Fruit fly (Drosophila melanogaster) whole organism, wandering third instar larva: ENCODE measurements around the gene CG11737.

Experiments
- Abd-B ChIP-seq: fragments of >200 bp; optimal IDR thresholded peaks from 2 replicates; lab custom pipeline; 2017; ENCODE audit warnings: missing biosample characterization, missing genetic modification characterization
- CG32264 ChIP-seq: fragments of 200-800 bp; sonication (Bioruptor generic); optimal IDR thresholded peaks from 2 replicates; lab custom pipeline; 2016; ENCODE audit warnings: missing biosample characterization, missing genetic modification characterization
- CG9705 ChIP-seq: fragments of 200-800 bp; sonication (Bioruptor generic); optimal IDR thresholded peaks from 2 replicates; lab custom pipeline; 2018; ENCODE audit warnings: missing biosample characterization, mild to moderate bottlenecking, missing genetic modification characterization
- CrebA ChIP-seq: fragments of 200-800 bp; sonication (Bioruptor generic); optimal IDR thresholded peaks from 2 replicates; lab custom pipeline; 2016; ENCODE audit warnings: missing biosample characterization, mild to moderate bottlenecking, missing genetic modification characterization, borderline replicate concordance
- Dfd ChIP-seq: fragments of >200 bp; optimal IDR thresholded peaks from 2 replicates; lab custom pipeline; 2017; ENCODE audit warnings: missing biosample characterization, missing genetic modification characterization
- Dif ChIP-seq: fragments of 200-275, 200-300 bp; sonication (Bioruptor generic); optimal IDR thresholded peaks from 2 replicates; lab custom pipeline; 2018; ENCODE audit warnings: missing biosample characterization, missing genetic modification characterization; ENCODE audit not compliant: partially characterized antibody
- GATAd ChIP-seq: sonication (Bioruptor generic); optimal IDR thresholded peaks from 2 replicates; lab custom pipeline; 2016; ENCODE audit warnings: missing biosample characterization, missing genetic modification characterization
- HLH106 ChIP-seq: fragments of 200-800 bp; optimal IDR thresholded peaks from 3 replicates; lab custom pipeline; 2019; ENCODE audit warnings: missing biosample characterization, mild to moderate bottlenecking, missing genetic modification characterization, moderate library complexity
- Hnf4 ChIP-seq: fragments of 200-800 bp; sonication (Bioruptor generic); optimal IDR thresholded peaks from 2 replicates; lab custom pipeline; 2016; ENCODE audit warnings: missing biosample characterization, mild to moderate bottlenecking, missing genetic modification characterization
- Hr78 ChIP-seq: fragments of >200 bp; optimal IDR thresholded peaks from 2 replicates; lab custom pipeline; 2017; ENCODE audit warnings: missing biosample characterization, missing genetic modification characterization
- Hr83 ChIP-seq: fragments of 200-300 bp; sonication (Bioruptor generic); optimal IDR thresholded peaks from 2 replicates; lab custom pipeline; 2016; ENCODE audit warnings: missing biosample characterization, mild to moderate bottlenecking, missing genetic modification characterization, moderate library complexity; ENCODE audit not compliant: poor library complexity, severe bottlenecking
- Jra ChIP-seq: sonication (Bioruptor generic); optimal IDR thresholded peaks from 2 replicates; lab custom pipeline; 2016; ENCODE audit warnings: missing biosample characterization, missing genetic modification characterization
- Mio ChIP-seq: sonication (Bioruptor generic); optimal IDR thresholded peaks from 2 replicates; lab custom pipeline; 2016; ENCODE audit warnings: missing biosample characterization, missing genetic modification characterization
- Myc ChIP-seq: fragments of >200 bp; optimal IDR thresholded peaks from 2 replicates; lab custom pipeline; 2017
- N ChIP-seq: fragments of >200 bp; optimal IDR thresholded peaks from 2 replicates; lab custom pipeline; 2018; ENCODE audit warnings: missing biosample characterization, missing external identifiers, missing genetic modification characterization
- OdsH ChIP-seq: fragments of 200-800 bp; sonication (Bioruptor generic); optimal IDR thresholded peaks from 2 replicates; lab custom pipeline; 2016; ENCODE audit warnings: missing biosample characterization, mild to moderate bottlenecking, missing genetic modification characterization
- Rel ChIP-seq, 2 experiments: fragments of 200-800 bp; sonication (Bioruptor generic) in 1 of 2; optimal IDR thresholded peaks; 2 replicates in 1 of 2; 3 replicates in 1 of 2; lab custom pipeline; 2016 to 2019; ENCODE audit warnings: mild to moderate bottlenecking in 2 of 2, missing biosample characterization in 2 of 2, missing genetic modification characterization in 2 of 2, moderate library complexity in 1 of 2
- Sp1 ChIP-seq: fragments of 200-800 bp; sonication (Bioruptor generic); optimal IDR thresholded peaks from 3 replicates; lab custom pipeline; 2019; ENCODE audit warnings: missing biosample characterization, mild to moderate bottlenecking, missing genetic modification characterization, moderate library complexity
- Vsx2 ChIP-seq: fragments of 200-300, 225-300 bp; sonication (Bioruptor generic); optimal IDR thresholded peaks from 2 replicates; lab custom pipeline; 2018; ENCODE audit warnings: missing biosample characterization, missing genetic modification characterization; ENCODE audit not compliant: partially characterized antibody
- br ChIP-seq: fragments of 200-800 bp; sonication (Bioruptor generic); optimal IDR thresholded peaks from 2 replicates; lab custom pipeline; 2016; ENCODE audit warnings: missing biosample characterization, missing genetic modification characterization
- brk ChIP-seq: fragments of 200-800 bp; sonication (Bioruptor generic); optimal IDR thresholded peaks from 2 replicates; lab custom pipeline; 2016; ENCODE audit warnings: missing biosample characterization, mild to moderate bottlenecking, missing genetic modification characterization
- dl ChIP-seq, 2 experiments: fragments of 175-275, 200-275 bp in 1 of 2; fragments of 200-275 bp in 1 of 2; sonication (Bioruptor generic); optimal IDR thresholded peaks; lab custom pipeline; 2018; ENCODE audit warnings: mild to moderate bottlenecking in 2 of 2, missing biosample characterization in 2 of 2, missing genetic modification characterization in 2 of 2, moderate library complexity in 2 of 2; ENCODE audit not compliant: partially characterized antibody in 2 of 2, insufficient read depth in 1 of 2
- dmrt93B ChIP-seq: fragments of 200-800 bp; sonication (Bioruptor generic); optimal IDR thresholded peaks from 2 replicates; lab custom pipeline; 2018; ENCODE audit warnings: missing biosample characterization, mild to moderate bottlenecking, missing genetic modification characterization
- dsf ChIP-seq: sonication (Bioruptor generic); optimal IDR thresholded peaks from 2 replicates; lab custom pipeline; 2016; ENCODE audit warnings: missing biosample characterization, missing genetic modification characterization, borderline replicate concordance
- ey ChIP-seq: fragments of 200-800 bp; sonication (Bioruptor generic); optimal IDR thresholded peaks from 2 replicates; lab custom pipeline; 2016; ENCODE audit warnings: missing biosample characterization, missing genetic modification characterization
- foxo ChIP-seq, 2 experiments: fragments of 200-800 bp; sonication (Bioruptor generic); optimal IDR thresholded peaks; 2 replicates in 1 of 2; 3 replicates in 1 of 2; lab custom pipeline; 2016 to 2017; ENCODE audit warnings: missing biosample characterization in 2 of 2, missing genetic modification characterization in 2 of 2
- fru ChIP-seq: fragments of 200-800 bp; sonication (Bioruptor generic); optimal IDR thresholded peaks from 3 replicates; lab custom pipeline; 2016; ENCODE audit warnings: missing biosample characterization, mild to moderate bottlenecking, missing genetic modification characterization
- h ChIP-seq: fragments of 200-800 bp; sonication (Bioruptor generic); optimal IDR thresholded peaks from 3 replicates; lab custom pipeline; 2016; ENCODE audit warnings: missing biosample characterization, mild to moderate bottlenecking, missing genetic modification characterization
- jim ChIP-seq: fragments of 175-275, 200-325 bp; sonication (Bioruptor generic); optimal IDR thresholded peaks from 2 replicates; lab custom pipeline; 2016; ENCODE audit warnings: missing biosample characterization, mild to moderate bottlenecking, missing genetic modification characterization
- lola ChIP-seq: fragments of >200 bp; optimal IDR thresholded peaks from 2 replicates; lab custom pipeline; 2017; ENCODE audit warnings: missing biosample characterization, missing genetic modification characterization
- pan ChIP-seq: fragments of >200 bp; optimal IDR thresholded peaks from 2 replicates; lab custom pipeline; 2017
- psq ChIP-seq: fragments of 200-800 bp; sonication (Bioruptor generic); optimal IDR thresholded peaks from 3 replicates; lab custom pipeline; 2017; ENCODE audit warnings: missing biosample characterization, mild to moderate bottlenecking, missing genetic modification characterization, moderate library complexity
- rgr ChIP-seq: fragments of 200-800 bp; sonication (Bioruptor generic); optimal IDR thresholded peaks from 3 replicates; lab custom pipeline; 2016; ENCODE audit warnings: missing biosample characterization, mild to moderate bottlenecking, missing genetic modification characterization
- sage ChIP-seq: fragments of 200-800 bp; sonication (Bioruptor generic); optimal IDR thresholded peaks from 2 replicates; lab custom pipeline; 2016; ENCODE audit warnings: missing biosample characterization, mild to moderate bottlenecking, missing genetic modification characterization
- sv ChIP-seq: fragments of 200-800 bp; sonication (Bioruptor generic); optimal IDR thresholded peaks from 3 replicates; lab custom pipeline; 2016; ENCODE audit warnings: missing biosample characterization, missing genetic modification characterization
- tai ChIP-seq: sonication (Bioruptor generic); optimal IDR thresholded peaks from 2 replicates; lab custom pipeline; 2016; ENCODE audit warnings: missing biosample characterization, missing genetic modification characterization
- usp ChIP-seq: fragments of >200 bp; optimal IDR thresholded peaks from 2 replicates; lab custom pipeline; 2017; ENCODE audit warnings: missing biosample characterization, missing genetic modification characterization
- woc ChIP-seq: sonication (Bioruptor generic); optimal IDR thresholded peaks from 2 replicates; lab custom pipeline; 2016; ENCODE audit warnings: missing biosample characterization, mild to moderate bottlenecking, missing genetic modification characterization

Gene CG11737

dm6 chr3R:8562484-8562886 is 44.8 kb downstream of the CG11737 start, which contains the start of the genes mRpS18A and CG31460:
Gene mRpS18A (minus strand): TSS chr3R:8562593.
Gene CG31460 (plus strand): TSS chr3R:8562673.
- TF ChIP-seq GATAd (GFP tag; lab: Kevin White, UChicago): no peak
- peak; percentile 89 for TF ChIP-seq fru
- peak; percentile 13 for TF ChIP-seq h (GFP tag; lab: Kevin White, UChicago)
- no peak for TF ChIP-seq Abd-B (GFP tag; lab: Kevin White, UChicago)
- peak in 1 of 2 experiments; percentile 20 for TF ChIP-seq foxo (GFP tag; optimal IDR thresholded peaks at IDR 0.05; lab: Kevin White, UChicago)
- peak; percentile 9 for TF ChIP-seq ey (GFP tag; lab: Kevin White, UChicago)
- TF ChIP-seq Jra (GFP tag; lab: Kevin White, UChicago): peak; percentile 7

- no peak for TF ChIP-seq Jra (GFP tag; lab: Kevin White, UChicago)
- peak; percentile 36 for TF ChIP-seq rgr (GFP tag; lab: Kevin White, UChicago)
- TF ChIP-seq N (GFP tag; lab: Kevin White, UChicago): no peak
- TF ChIP-seq br (GFP tag; lab: Kevin White, UChicago): no peak
- no peak for TF ChIP-seq h (GFP tag; lab: Kevin White, UChicago)
- no peak for TF ChIP-seq CG32264 (GFP tag; lab: Kevin White, UChicago)
- TF ChIP-seq sage (GFP tag; lab: Kevin White, UChicago): no peak
- TF ChIP-seq lola (GFP tag; lab: Kevin White, UChicago): no peak
- TF ChIP-seq ey (GFP tag; lab: Kevin White, UChicago): peak; percentile 5
- no peak for TF ChIP-seq brk
- no peak for TF ChIP-seq dl (GFP tag; optimal IDR thresholded peaks at IDR 0.05; lab: Kevin White, UChicago; ENCODE audit: insufficient read depth in 1 of 2, partially characterized antibody in 2 of 2)
- no peak for TF ChIP-seq pan
- TF ChIP-seq woc (GFP tag; lab: Kevin White, UChicago): no peak
- TF ChIP-seq Abd-B (GFP tag; lab: Kevin White, UChicago): no peak
- peak; percentile 34 for TF ChIP-seq HLH106 (tag; lab: Kevin White, UChicago)
- TF ChIP-seq Mio (GFP tag; lab: Kevin White, UChicago): no peak
- no peak for TF ChIP-seq sv (GFP tag; lab: Kevin White, UChicago)
- TF ChIP-seq dmrt93B (GFP tag; lab: Kevin White, UChicago): no peak
- no peak for TF ChIP-seq CrebA
- TF ChIP-seq dsf: no peak
- TF ChIP-seq jim (GFP tag; lab: Kevin White, UChicago): no peak
- no peak for TF ChIP-seq GATAd (GFP tag; lab: Kevin White, UChicago)
- TF ChIP-seq Hnf4 (GFP tag; lab: Kevin White, UChicago): peak; percentile 51
- no peak for TF ChIP-seq Hr78 (GFP tag; lab: Kevin White, UChicago)
- TF ChIP-seq psq: no peak
- no peak for TF ChIP-seq CG9705
- no peak for TF ChIP-seq Vsx2
- TF ChIP-seq Hr83: no peak
- no peak for TF ChIP-seq Rel (GFP tag; optimal IDR thresholded peaks at IDR 0.05; lab: Kevin White, UChicago)
- no peak for TF ChIP-seq Rel (tag; optimal IDR thresholded peaks at IDR 0.05; lab: Kevin White, UChicago)
- no peak for TF ChIP-seq fru
- no peak for TF ChIP-seq Myc (lab: Kevin White, UChicago)
- peak in 1 of 2 experiments; percentile 53 for TF ChIP-seq foxo (GFP tag; optimal IDR thresholded peaks at IDR 0.05; lab: Kevin White, UChicago)
- TF ChIP-seq Sp1 (GFP tag; lab: Kevin White, UChicago): no peak
- TF ChIP-seq OdsH: no peak
- TF ChIP-seq Dfd (GFP tag; lab: Kevin White, UChicago): no peak
- no peak for TF ChIP-seq usp
- no peak for TF ChIP-seq Dif (GFP tag; lab: Kevin White, UChicago)
- TF ChIP-seq tai (GFP tag; lab: Kevin White, UChicago): no peak
Measured at dm6 chr3R:8563774-8564173, 46.1 kb downstream of the CG11737 start, which contains the start of gene Cenp-C. Gene Cenp-C (plus strand): TSS chr3R:8564105.
